Worm (Caenorhabditis elegans) whole organism, L1 larva: ENCODE results near the gene K10H10.4.

ENCODE experiments used
- C04F5.9 ChIP-seq: sonication (generic microtip); optimal IDR thresholded peaks from 2 replicates; lab custom pipeline; 2016; ENCODE audit warnings: missing genetic modification characterization, missing compliant biosample characterization
- C16A3.4 ChIP-seq: fragments of 150-350 bp; optimal IDR thresholded peaks from 2 replicates; lab custom pipeline; 2014; ENCODE audit warnings: missing biosample characterization, missing genetic modification characterization
- C34B4.2 ChIP-seq: sonication (generic microtip); optimal IDR thresholded peaks from 2 replicates; lab custom pipeline; 2017; ENCODE audit warnings: mild to moderate bottlenecking, missing genetic modification characterization, missing compliant biosample characterization
- F16B12.6 ChIP-seq: fragments of 150-350 bp; optimal IDR thresholded peaks from 2 replicates; lab custom pipeline; 2014; ENCODE audit warnings: missing biosample characterization, missing genetic modification characterization
- Y116A8C.19 ChIP-seq: sonication (generic microtip); optimal IDR thresholded peaks from 2 replicates; lab custom pipeline; 2016; ENCODE audit warnings: missing compliant biosample characterization, missing genetic modification characterization, borderline replicate concordance
- aly-2 ChIP-seq: fragments of 150-350 bp; optimal IDR thresholded peaks from 2 replicates; lab custom pipeline; 2014; ENCODE audit warnings: missing biosample characterization, missing genetic modification characterization
- blmp-1 ChIP-seq: fragments of 150-350 bp; optimal IDR thresholded peaks from 2 replicates; lab custom pipeline; 2014; ENCODE audit warnings: missing biosample characterization, missing genetic modification characterization
- ceh-8 ChIP-seq: fragments of 200-800 bp; sonication (Bioruptor generic); optimal IDR thresholded peaks from 2 replicates; lab custom pipeline; 2018; ENCODE audit warnings: mild to moderate bottlenecking, missing genetic modification characterization, moderate library complexity, missing compliant biosample characterization
- ceh-88 ChIP-seq: fragments of 200-800 bp; sonication (Bioruptor generic); IDR thresholded peaks from 2 replicates; pipeline ENCODE4 v1.3.6; 2022; ENCODE audit warnings: missing genetic modification characterization, missing compliant biosample characterization
- dpl-1 ChIP-seq, 3 experiments: fragments of 150-350 bp in 2 of 3; sonication (generic microtip) in 1 of 3; optimal IDR thresholded peaks; 2 replicates each; lab custom pipeline; 2014 to 2017; ENCODE audit warnings: missing biosample characterization in 3 of 3, missing genetic modification characterization in 3 of 3, missing genetic modification reagents in 3 of 3
- dsc-1 ChIP-seq: sonication (generic microtip); optimal IDR thresholded peaks from 2 replicates; lab custom pipeline; 2016; ENCODE audit warnings: mild to moderate bottlenecking, missing genetic modification characterization, missing compliant biosample characterization
- efl-1 ChIP-seq, 4 experiments: fragments of 150-350 bp; optimal IDR thresholded peaks in 3 of 4; peaks in 1 of 4; 1 replicate in 1 of 4; 2 replicates in 3 of 4; lab custom pipeline; 2014; ENCODE audit warnings: missing biosample characterization in 2 of 4, missing genetic modification characterization in 2 of 4, missing genetic modification reagents in 2 of 4
- efl-3 ChIP-seq: fragments of 200-800 bp; sonication (Bioruptor generic); optimal IDR thresholded peaks from 2 replicates; lab custom pipeline; 2018; ENCODE audit warnings: mild to moderate bottlenecking, missing genetic modification characterization, missing compliant biosample characterization
- egl-27 ChIP-seq, 2 experiments: fragments of 150-350 bp in 1 of 2; sonication (generic microtip); optimal IDR thresholded peaks; 3 replicates each; lab custom pipeline; 2017 to 2018; ENCODE audit warnings: missing biosample characterization in 2 of 2, missing genetic modification characterization in 2 of 2, missing genetic modification reagents in 2 of 2
- elt-2 ChIP-seq: sonication (generic microtip); optimal IDR thresholded peaks from 2 replicates; lab custom pipeline; 2016; ENCODE audit warnings: missing genetic modification characterization, mild to moderate bottlenecking, inconsistent platforms, missing compliant biosample characterization, missing genetic modification reagents
- elt-3 ChIP-seq, 6 experiments: fragments of 150-350 bp in 1 of 6; sonication (generic microtip); optimal IDR thresholded peaks; 2 replicates each; lab custom pipeline; 2017 to 2018; ENCODE audit warnings: missing biosample characterization in 6 of 6, missing genetic modification characterization in 6 of 6, inconsistent platforms in 1 of 6
- fkh-4 ChIP-seq: sonication (generic microtip); optimal IDR thresholded peaks from 2 replicates; lab custom pipeline; 2016; ENCODE audit warnings: missing compliant biosample characterization, missing genetic modification characterization, borderline replicate concordance
- fos-1 ChIP-seq: fragments of 150-350 bp; optimal IDR thresholded peaks from 2 replicates; lab custom pipeline; 2014; ENCODE audit warnings: missing biosample characterization, missing genetic modification characterization
- hlh-17 ChIP-seq: fragments of 200-800 bp; sonication (Bioruptor generic); optimal IDR thresholded peaks from 2 replicates; lab custom pipeline; 2018; ENCODE audit warnings: missing genetic modification characterization, mild to moderate bottlenecking, missing compliant biosample characterization, moderate library complexity, borderline replicate concordance
- hlh-4 ChIP-seq: sonication (generic microtip); optimal IDR thresholded peaks from 2 replicates; lab custom pipeline; 2016; ENCODE audit warnings: mild to moderate bottlenecking, missing genetic modification characterization, missing compliant biosample characterization
- irx-1 ChIP-seq: sonication (generic microtip); optimal IDR thresholded peaks from 2 replicates; lab custom pipeline; 2016; ENCODE audit warnings: missing genetic modification characterization, missing compliant biosample characterization
- jun-1 ChIP-seq: fragments of 150-350 bp; optimal IDR thresholded peaks from 2 replicates; lab custom pipeline; 2014; ENCODE audit warnings: missing biosample characterization, missing genetic modification reagents, missing genetic modification characterization
- lin-15B ChIP-seq: fragments of 150-350 bp; sonication (generic microtip); optimal IDR thresholded peaks from 3 replicates; lab custom pipeline; 2014; ENCODE audit warnings: missing biosample characterization, missing genetic modification characterization
- lin-35 ChIP-seq, 2 experiments: fragments of 150-350 bp; optimal IDR thresholded peaks; 2 replicates each; lab custom pipeline; 2014; ENCODE audit warnings: missing biosample characterization in 2 of 2, missing genetic modification characterization in 2 of 2, missing genetic modification reagents in 2 of 2
- lsy-2 ChIP-seq, 2 experiments: fragments of 150-350 bp; optimal IDR thresholded peaks; 2 replicates each; lab custom pipeline; 2014; ENCODE audit warnings: missing biosample characterization in 2 of 2, missing genetic modification characterization in 2 of 2
- mdl-1 ChIP-seq, 2 experiments: fragments of 150-350 bp; optimal IDR thresholded peaks; 2 replicates each; lab custom pipeline; 2014 to 2017; ENCODE audit warnings: missing biosample characterization in 2 of 2, missing genetic modification characterization in 2 of 2, inconsistent platforms in 1 of 2
- mep-1 ChIP-seq: fragments of 150-350 bp; optimal IDR thresholded peaks from 2 replicates; lab custom pipeline; 2014; ENCODE audit warnings: missing biosample characterization, missing genetic modification characterization
- nhr-11 ChIP-seq: fragments of 150-350 bp; optimal IDR thresholded peaks from 2 replicates; lab custom pipeline; 2014; ENCODE audit warnings: missing biosample characterization, missing genetic modification characterization
- nhr-12 ChIP-seq: sonication (generic microtip); optimal IDR thresholded peaks from 2 replicates; lab custom pipeline; 2017; ENCODE audit warnings: missing biosample characterization, missing genetic modification characterization
- nhr-19 ChIP-seq: fragments of 200-800 bp; sonication (Bioruptor generic); conservative IDR thresholded peaks from 2 replicates; pipeline ENCODE4 v1.3.6; 2022; ENCODE audit warnings: missing genetic modification characterization, missing compliant biosample characterization
- nhr-20 ChIP-seq: sonication (generic microtip); optimal IDR thresholded peaks from 2 replicates; lab custom pipeline; 2016; ENCODE audit warnings: mild to moderate bottlenecking, missing genetic modification characterization, missing compliant biosample characterization
- nhr-237 ChIP-seq: fragments of 150-350 bp; optimal IDR thresholded peaks from 2 replicates; lab custom pipeline; 2014; ENCODE audit warnings: missing biosample characterization, missing genetic modification characterization
- nhr-47 ChIP-seq: sonication (generic microtip); optimal IDR thresholded peaks from 2 replicates; lab custom pipeline; 2016; ENCODE audit warnings: mild to moderate bottlenecking, missing genetic modification characterization, moderate library complexity, missing compliant biosample characterization
- nhr-71 ChIP-seq: sonication (generic microtip); optimal IDR thresholded peaks from 2 replicates; lab custom pipeline; 2016; ENCODE audit warnings: mild to moderate bottlenecking, missing genetic modification characterization, moderate library complexity, missing compliant biosample characterization
- nhr-84 ChIP-seq: sonication (generic microtip); optimal IDR thresholded peaks from 2 replicates; lab custom pipeline; 2017; ENCODE audit warnings: missing biosample characterization, missing genetic modification characterization
- nhr-90 ChIP-seq: sonication (generic microtip); optimal IDR thresholded peaks from 2 replicates; lab custom pipeline; 2016; ENCODE audit warnings: mild to moderate bottlenecking, missing genetic modification characterization, missing compliant biosample characterization; ENCODE audit not compliant: poor library complexity
- pag-3 ChIP-seq: sonication (generic microtip); optimal IDR thresholded peaks from 2 replicates; lab custom pipeline; 2017; ENCODE audit warnings: missing genetic modification characterization, mild to moderate bottlenecking, missing compliant biosample characterization, antibody characterized with exemption, borderline replicate concordance; ENCODE audit not compliant: insufficient read depth
- pqm-1 ChIP-seq: sonication (generic microtip); optimal IDR thresholded peaks from 3 replicates; lab custom pipeline; 2017; ENCODE audit warnings: missing biosample characterization, missing genetic modification characterization
- rnt-1 ChIP-seq: sonication (generic microtip); optimal IDR thresholded peaks from 2 replicates; lab custom pipeline; 2016; ENCODE audit warnings: mild to moderate bottlenecking, missing genetic modification characterization, moderate library complexity, missing compliant biosample characterization
- skn-1 ChIP-seq: fragments of 150-350 bp; optimal IDR thresholded peaks from 2 replicates; lab custom pipeline; 2014; ENCODE audit warnings: missing biosample characterization, missing genetic modification characterization
- snpc-4 ChIP-seq: fragments of 150-350 bp; optimal IDR thresholded peaks from 2 replicates; lab custom pipeline; 2014; ENCODE audit warnings: missing biosample characterization, missing genetic modification characterization
- snu-23 ChIP-seq: sonication (generic microtip); optimal IDR thresholded peaks from 2 replicates; lab custom pipeline; 2016; ENCODE audit warnings: missing genetic modification characterization, missing compliant biosample characterization
- sox-4 ChIP-seq: sonication (generic microtip); optimal IDR thresholded peaks from 2 replicates; lab custom pipeline; 2016; ENCODE audit warnings: missing genetic modification characterization, missing compliant biosample characterization
- sptf-1 ChIP-seq: fragments of 150-350 bp; optimal IDR thresholded peaks from 2 replicates; lab custom pipeline; 2014; ENCODE audit warnings: missing biosample characterization, missing genetic modification characterization
- swsn-7 ChIP-seq: sonication (generic microtip); optimal IDR thresholded peaks from 2 replicates; lab custom pipeline; 2016; ENCODE audit warnings: missing genetic modification characterization, missing compliant biosample characterization
- tbx-2 ChIP-seq: sonication (generic microtip); optimal IDR thresholded peaks from 2 replicates; lab custom pipeline; 2016; ENCODE audit warnings: missing genetic modification characterization, missing compliant biosample characterization
- unc-130 ChIP-seq: fragments of 150-350 bp; optimal IDR thresholded peaks from 2 replicates; lab custom pipeline; 2017; ENCODE audit warnings: missing biosample characterization, missing genetic modification characterization, inconsistent platforms
- unc-62 ChIP-seq: fragments of 150-350 bp; optimal IDR thresholded peaks from 2 replicates; lab custom pipeline; 2014; ENCODE audit warnings: missing biosample characterization, missing genetic modification reagents, missing genetic modification characterization
- xbp-1 ChIP-seq: sonication (generic microtip); optimal IDR thresholded peaks from 2 replicates; lab custom pipeline; 2016; ENCODE audit warnings: missing genetic modification characterization, missing compliant biosample characterization
- zag-1 ChIP-seq: fragments of 150-350 bp; optimal IDR thresholded peaks from 2 replicates; lab custom pipeline; 2014; ENCODE audit warnings: missing biosample characterization, missing genetic modification characterization

The K10H10.4 gene

ce11 chrII:14488661-14489060, 11.6 kb upstream of the K10H10.4 start, which contains the start of gene usp-14 (continued):
- TF ChIP-seq snpc-4 (tag; lab: Kevin White, UChicago) (peak; percentile 68), efl-1 (optimal IDR thresholded peaks at IDR 0.05; lab: Kevin White, UChicago) (peak; percentile 77 to 80), efl-1 (GFP tag; optimal IDR thresholded peaks at IDR 0.05 in 1 of 2; lab: Kevin White, UChicago) (peak; percentile 82 to 98), lin-35 (GFP tag; optimal IDR thresholded peaks at IDR 0.05; lab: Kevin White, UChicago) (peak; percentile 82 to 90), hlh-17 (GFP tag; lab: Kevin White, UChicago) (no peak), zag-1 (tag; lab: Kevin White, UChicago) (no peak), fos-1 (tag; lab: Kevin White, UChicago) (no peak), fkh-4 (tag; lab: Kevin White, UChicago) (no peak), pag-3 (tag; lab: Kevin White, UChicago) (no peak), lsy-2 (tag; optimal IDR thresholded peaks at IDR 0.05; lab: Kevin White, UChicago) (peak; percentile 70 to 78), irx-1 (peak; percentile 51), C16A3.4 (tag; lab: Kevin White, UChicago) (peak; percentile 38), egl-27 (tag; optimal IDR thresholded peaks at IDR 0.05; lab: Kevin White, UChicago) (no peak), C34B4.2 (tag; lab: Kevin White, UChicago) (no peak), nhr-19 (GFP tag; lab: Robert Waterston, UW) (peak; percentile 63), nhr-47 (tag; lab: Kevin White, UChicago) (peak; percentile 73), dsc-1 (peak; percentile 40), swsn-7 (tag; lab: Kevin White, UChicago) (peak; percentile 66), Y116A8C.19 (tag; lab: Kevin White, UChicago) (no peak), F16B12.6 (tag; lab: Kevin White, UChicago) (peak; percentile 47), mdl-1 (tag; optimal IDR thresholded peaks at IDR 0.05; lab: Kevin White, UChicago) (peak in 1 of 2 experiments; percentile 52), sox-4 (tag; lab: Kevin White, UChicago) (no peak), nhr-12 (no peak), nhr-11 (no peak), lin-15B (tag; lab: Kevin White, UChicago) (peak; percentile 51), pqm-1 (tag; lab: Kevin White, UChicago) (no peak), snu-23 (GFP tag; lab: Kevin White, UChicago) (peak; percentile 72), C04F5.9 (tag; lab: Kevin White, UChicago) (no peak), nhr-90 (tag; lab: Kevin White, UChicago) (peak; percentile 70), dpl-1 (GFP tag; optimal IDR thresholded peaks at IDR 0.05; lab: Kevin White, UChicago) (peak; percentile 74 to 87 (median 87)), unc-62 (no peak), sptf-1 (tag; lab: Kevin White, UChicago) (no peak), ceh-8 (GFP tag; lab: Kevin White, UChicago) (no peak), nhr-237 (no peak)

DNA sequence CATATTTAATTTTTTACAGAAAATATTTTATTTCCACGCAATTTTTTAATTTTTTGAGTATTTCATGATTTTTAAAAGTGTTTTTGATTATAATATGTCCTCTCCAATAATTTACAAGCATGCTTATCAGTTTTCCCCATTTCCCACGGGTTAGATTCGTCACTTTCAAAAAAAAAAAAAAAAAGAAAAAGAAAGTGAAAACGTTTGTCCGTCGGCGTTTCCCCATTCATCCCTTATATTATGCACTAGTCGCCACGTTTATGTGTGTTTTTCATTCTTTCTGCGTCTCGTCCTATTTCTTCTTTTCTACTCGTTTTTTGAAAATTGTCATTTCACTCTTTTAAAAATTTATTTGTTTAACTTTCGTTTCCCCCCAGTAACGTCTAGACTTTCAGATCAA, 10.8 kb upstream of the K10H10.4 start, which contains the start of gene vnut-1:
TSS of gene vnut-1 (plus strand) at position 396 of the 400 bp plus-strand sequence.
- TF ChIP-seq rnt-1 (tag; lab: Kevin White, UChicago) (no peak), elt-3 (tag; optimal IDR thresholded peaks at IDR 0.05; lab: Kevin White, UChicago) (peak in 1 of 6 experiments; percentile 6), ceh-8 (GFP tag; lab: Kevin White, UChicago) (no peak), dsc-1 (no peak), nhr-71 (tag; lab: Kevin White, UChicago) (peak; percentile 52), unc-130 (no peak), skn-1 (tag; lab: Kevin White, UChicago) (no peak), hlh-4 (tag; lab: Kevin White, UChicago) (no peak), nhr-20 (tag; lab: Kevin White, UChicago) (peak; percentile 37), ceh-88 (GFP tag; lab: Robert Waterston, UW) (no peak), efl-3 (GFP tag; lab: Kevin White, UChicago) (no peak), nhr-19 (GFP tag; lab: Robert Waterston, UW) (no peak), lin-15B (tag; lab: Kevin White, UChicago) (no peak), blmp-1 (tag; lab: Kevin White, UChicago) (peak; percentile 97), tbx-2 (tag; lab: Kevin White, UChicago) (no peak), jun-1 (tag; lab: Kevin White, UChicago) (no peak), C16A3.4 (tag; lab: Kevin White, UChicago) (no peak), aly-2 (tag; lab: Kevin White, UChicago) (no peak), lin-35 (GFP tag; optimal IDR thresholded peaks at IDR 0.05; lab: Kevin White, UChicago) (peak in 1 of 2 experiments; percentile 20), mep-1 (tag; lab: Kevin White, UChicago) (peak; percentile 54), elt-2 (peak; percentile 50), nhr-90 (tag; lab: Kevin White, UChicago) (peak; percentile 39), lsy-2 (tag; optimal IDR thresholded peaks at IDR 0.05; lab: Kevin White, UChicago) (peak; percentile 13 to 26), nhr-84 (tag; lab: Kevin White, UChicago) (no peak), swsn-7 (tag; lab: Kevin White, UChicago) (peak; percentile 6), xbp-1 (no peak)
